ENCODE assay signal across 1 fruit fly cellular context in genomic region chr2L:2365077-2365651, dm6.
TF ChIP-seq lines count a peak whose summit lies in the region.

Gene Rab5 (minus strand): TSS chr2L:2365273.
Gene Axud1 (plus strand): TSS chr2L:2365345.

TF ChIP-seq in whole organism, embryonic, 481 proteins besides CTCF, POLR2A, EP300 and RAD21 (continued from another document):
- TF ChIP-seq fd96Cb (tag; optimal IDR thresholded peaks at IDR 0.05; lab: Kevin White, UChicago) (no peak), Kr (GFP tag; optimal IDR thresholded peaks at IDR 0.05; lab: Kevin White, UChicago) (no peak), row (GFP tag; IDR thresholded peaks at IDR 0.05; lab: Robert Waterston, UW) (peak; percentile 25; the same call in 2 of the 3 replicates), CG10274 (GFP tag; optimal IDR thresholded peaks at IDR 0.05; lab: Kevin White, UChicago) (no peak), Nf-YB (GFP tag; optimal IDR thresholded peaks at IDR 0.05; lab: Kevin White, UChicago) (peak; percentile 19), Trl (optimal IDR thresholded peaks at IDR 0.05; lab: Kevin White, UChicago) (peak in 1 of 2 experiments; percentile 24), Trl (GFP tag; optimal IDR thresholded peaks at IDR 0.05; lab: Kevin White, UChicago) (no peak), Atf3 (GFP tag; optimal IDR thresholded peaks at IDR 0.05; lab: Kevin White, UChicago) (no peak), knrl (GFP tag; IDR thresholded peaks at IDR 0.05; lab: Robert Waterston, UW; ENCODE audit: partially characterized antibody) (peak; percentile 60; the same call in 1 of the 3 replicates), Hmr (GFP tag; optimal IDR thresholded peaks at IDR 0.05; lab: Kevin White, UChicago) (peak; percentile 53), jumu (GFP tag; optimal IDR thresholded peaks at IDR 0.05; lab: Kevin White, UChicago) (no peak), CG13123 (GFP tag; optimal IDR thresholded peaks at IDR 0.05; lab: Kevin White, UChicago) (no peak), toy (GFP tag; IDR thresholded peaks at IDR 0.05; lab: Robert Waterston, UW) (no peak), pita (GFP tag; optimal IDR thresholded peaks at IDR 0.05; lab: Kevin White, UChicago) (peak; percentile 74), CG11560 (tag; IDR thresholded peaks at IDR 0.05; lab: Robert Waterston, UW) (no peak), sqz (GFP tag; optimal IDR thresholded peaks at IDR 0.05; lab: Kevin White, UChicago) (peak; percentile 4), CG34422 (GFP tag; IDR thresholded peaks at IDR 0.05; lab: Robert Waterston, UW) (no peak), CG2678 (tag; optimal IDR thresholded peaks at IDR 0.05; lab: Kevin White, UChicago) (no peak), Sry-β (GFP tag; optimal IDR thresholded peaks at IDR 0.05; lab: Kevin White, UChicago) (no peak), klu (GFP tag; IDR thresholded peaks at IDR 0.05; lab: Robert Waterston, UW) (no peak), unc-4 (GFP tag; IDR thresholded peaks at IDR 0.05; lab: Robert Waterston, UW; ENCODE audit: partially characterized antibody) (no peak), H2.0 (GFP tag; IDR thresholded peaks at IDR 0.05; lab: Robert Waterston, UW) (no peak), CG5953 (GFP tag; IDR thresholded peaks at IDR 0.05; lab: Robert Waterston, UW) (no peak), Fer2 (tag; optimal IDR thresholded peaks at IDR 0.05; lab: Kevin White, UChicago) (no peak), eyg (GFP tag; optimal IDR thresholded peaks at IDR 0.05; lab: Kevin White, UChicago) (no peak), Rx (GFP tag; IDR thresholded peaks at IDR 0.05; lab: Robert Waterston, UW) (no peak), CG4854 (GFP tag; optimal IDR thresholded peaks at IDR 0.05; lab: Kevin White, UChicago) (no peak), Fer1 (GFP tag; optimal IDR thresholded peaks at IDR 0.05; lab: Kevin White, UChicago) (peak; percentile 19), CG6689 (GFP tag; IDR thresholded peaks at IDR 0.05; lab: Robert Waterston, UW) (no peak), CG12104 (GFP tag; optimal IDR thresholded peaks at IDR 0.05; lab: Kevin White, UChicago) (no peak), NC2α (GFP tag; optimal IDR thresholded peaks at IDR 0.05; lab: Kevin White, UChicago) (no peak), CG13287 (GFP tag; IDR thresholded peaks at IDR 0.05; lab: Robert Waterston, UW; ENCODE audit: partially characterized antibody) (peak; percentile 30; the same call in 1 of the 2 replicates), schlank (tag; optimal IDR thresholded peaks at IDR 0.05; lab: Kevin White, UChicago) (no peak), kay (GFP tag; optimal IDR thresholded peaks at IDR 0.05; lab: Kevin White, UChicago) (peak; percentile 97), CG7372 (GFP tag; IDR thresholded peaks at IDR 0.05; lab: Robert Waterston, UW) (no peak), wdn (GFP tag; IDR thresholded peaks at IDR 0.05; lab: Robert Waterston, UW) (no peak), pfk (GFP tag; optimal IDR thresholded peaks at IDR 0.05; lab: Kevin White, UChicago) (no peak), ftz-f1 (GFP tag; optimal IDR thresholded peaks at IDR 0.05; lab: Kevin White, UChicago) (no peak), Hr3 (GFP tag; optimal IDR thresholded peaks at IDR 0.05; lab: Kevin White, UChicago) (no peak), bab2 (GFP tag; optimal IDR thresholded peaks at IDR 0.05; lab: Kevin White, UChicago) (no peak), Taf1 (GFP tag; IDR thresholded peaks at IDR 0.05; lab: Robert Waterston, UW) (peak; percentile 9; the same call in 1 of the 2 replicates), Sox102F (GFP tag; optimal IDR thresholded peaks at IDR 0.05; lab: Kevin White, UChicago) (no peak), PHDP (tag; optimal IDR thresholded peaks at IDR 0.05; lab: Kevin White, UChicago) (no peak), CG43689 (GFP tag; IDR thresholded peaks at IDR 0.05; lab: Robert Waterston, UW) (no peak), Lhr (GFP tag; optimal IDR thresholded peaks at IDR 0.05; lab: Kevin White, UChicago) (peak; percentile 75), CG16815 (GFP tag; optimal IDR thresholded peaks at IDR 0.05; lab: Kevin White, UChicago) (no peak), kni (GFP tag; optimal IDR thresholded peaks at IDR 0.05; lab: Kevin White, UChicago) (no peak), onecut (GFP tag; IDR thresholded peaks at IDR 0.05; lab: Robert Waterston, UW) (no peak), hth (optimal IDR thresholded peaks at IDR 0.05; lab: Kevin White, UChicago) (no peak), CG3838 (GFP tag; optimal IDR thresholded peaks at IDR 0.05; lab: Kevin White, UChicago) (no peak), Hr39 (optimal IDR thresholded peaks at IDR 0.05; lab: Kevin White, UChicago) (no peak), CG9797 (GFP tag; optimal IDR thresholded peaks at IDR 0.05; lab: Kevin White, UChicago) (peak; percentile 92), tup (GFP tag; optimal IDR thresholded peaks at IDR 0.05; lab: Kevin White, UChicago) (no peak), tio (GFP tag; optimal IDR thresholded peaks at IDR 0.05; lab: Kevin White, UChicago) (no peak), gro (GFP tag; optimal IDR thresholded peaks at IDR 0.05; lab: Kevin White, UChicago) (no peak)
